Worm (Caenorhabditis elegans) whole organism, young adult: ENCODE data around the gene srx-28.

ENCODE experiments used
- F39B2.1 ChIP-seq: fragments of 200-800 bp; sonication (Bioruptor generic); IDR thresholded peaks from 2 replicates; pipeline ENCODE4 v1.3.6; 2022; ENCODE audit warnings: missing genetic modification reagents, missing genetic modification characterization, missing compliant biosample characterization
- F49E8.2 ChIP-seq: sonication (generic microtip); optimal IDR thresholded peaks from 3 replicates; lab custom pipeline; 2017; ENCODE audit warnings: missing genetic modification characterization, mild to moderate bottlenecking, missing compliant biosample characterization, antibody characterized with exemption, moderate library complexity; ENCODE audit not compliant: insufficient read depth
- F52B5.7 ChIP-seq: sonication (generic microtip); optimal IDR thresholded peaks from 2 replicates; lab custom pipeline; 2016; ENCODE audit warnings: mild to moderate bottlenecking, missing genetic modification characterization, missing compliant biosample characterization
- K11D2.4 ChIP-seq: fragments of 200-800 bp; sonication (Bioruptor generic); IDR thresholded peaks from 2 replicates; pipeline ENCODE4 v1.3.6; 2022; ENCODE audit warnings: missing genetic modification reagents, missing genetic modification characterization, missing compliant biosample characterization
- attf-3 ChIP-seq: fragments of 200-800 bp; sonication (Bioruptor generic); conservative IDR thresholded peaks from 2 replicates; pipeline ENCODE4 v1.3.6; 2022; ENCODE audit warnings: missing genetic modification reagents, missing genetic modification characterization, missing compliant biosample characterization
- attf-5 ChIP-seq: fragments of 200-800 bp; sonication (Bioruptor generic); optimal IDR thresholded peaks from 2 replicates; lab custom pipeline; 2018; ENCODE audit warnings: mild to moderate bottlenecking, missing genetic modification characterization, missing compliant biosample characterization
- bed-2 ChIP-seq: fragments of 200-800 bp; sonication (Bioruptor generic); IDR thresholded peaks from 2 replicates; pipeline ENCODE4 v1.3.6; 2022; ENCODE audit warnings: missing genetic modification reagents, missing genetic modification characterization, missing compliant biosample characterization
- ceh-58 ChIP-seq: fragments of 200-800 bp; sonication (Bioruptor generic); IDR thresholded peaks from 2 replicates; pipeline ENCODE4 v1.3.6; 2022; ENCODE audit warnings: missing genetic modification characterization, missing compliant biosample characterization
- ceh-91 ChIP-seq: fragments of 200-800 bp; sonication (Bioruptor generic); IDR thresholded peaks from 2 replicates; pipeline ENCODE4 v1.3.6; 2022; ENCODE audit warnings: missing genetic modification reagents, missing genetic modification characterization, missing compliant biosample characterization
- dpff-1 ChIP-seq: sonication (generic microtip); optimal IDR thresholded peaks from 2 replicates; lab custom pipeline; 2017; ENCODE audit warnings: mild to moderate bottlenecking, missing genetic modification characterization, missing compliant biosample characterization
- egrh-3 ChIP-seq: fragments of 200-800 bp; sonication (Bioruptor generic); IDR thresholded peaks from 2 replicates; pipeline ENCODE4 v1.3.6; 2022; ENCODE audit warnings: missing genetic modification reagents, missing genetic modification characterization, missing compliant biosample characterization
- ekl-4 ChIP-seq: fragments of 200-800 bp; sonication (Bioruptor generic); IDR thresholded peaks from 2 replicates; pipeline ENCODE4 v1.3.6; 2022; ENCODE audit warnings: missing genetic modification reagents, missing genetic modification characterization, missing compliant biosample characterization
- him-1 ChIP-seq: sonication (generic microtip); optimal IDR thresholded peaks from 2 replicates; lab custom pipeline; 2016; ENCODE audit warnings: missing genotype, missing genetic modification reagents, missing genetic modification characterization, missing compliant biosample characterization
- lag-1 ChIP-seq: fragments of 200-800 bp; sonication (Bioruptor generic); IDR thresholded peaks from 2 replicates; pipeline ENCODE4 v1.3.6; 2022; ENCODE audit warnings: missing genetic modification reagents, missing genetic modification characterization, missing compliant biosample characterization
- let-607 ChIP-seq, 2 experiments: fragments of 200-800 bp in 1 of 2; sonication (Bioruptor generic) in 1 of 2; sonication (generic microtip) in 1 of 2; optimal IDR thresholded peaks; 2 replicates each; lab custom pipeline; 2016 to 2018; ENCODE audit warnings: mild to moderate bottlenecking in 2 of 2, missing compliant biosample characterization in 2 of 2, missing genetic modification characterization in 2 of 2, moderate library complexity in 2 of 2, missing genotype in 1 of 2
- lin-54 ChIP-seq: fragments of 200-800 bp; sonication (Bioruptor generic); optimal IDR thresholded peaks from 2 replicates; lab custom pipeline; 2018; ENCODE audit warnings: mild to moderate bottlenecking, missing genetic modification characterization, missing compliant biosample characterization
- lsl-1 ChIP-seq: fragments of 200-800 bp; sonication (Bioruptor generic); optimal IDR thresholded peaks from 2 replicates; lab custom pipeline; 2018; ENCODE audit warnings: mild to moderate bottlenecking, missing genetic modification characterization, moderate library complexity, missing compliant biosample characterization
- madf-6 ChIP-seq: fragments of 200-800 bp; sonication (Bioruptor generic); IDR thresholded peaks from 2 replicates; pipeline ENCODE4 v1.3.6; 2022; ENCODE audit warnings: missing genetic modification reagents, missing genetic modification characterization, missing compliant biosample characterization
- mcd-1 ChIP-seq: fragments of 200-800 bp; sonication (Bioruptor generic); IDR thresholded peaks from 2 replicates; pipeline ENCODE4 v1.3.6; 2022; ENCODE audit warnings: missing genetic modification reagents, missing genetic modification characterization, missing compliant biosample characterization
- mel-28 ChIP-seq: sonication (generic microtip); optimal IDR thresholded peaks from 2 replicates; lab custom pipeline; 2016; ENCODE audit warnings: borderline replicate concordance, mild to moderate bottlenecking, missing genetic modification characterization, missing compliant biosample characterization
- mes-4 ChIP-seq: sonication (generic microtip); optimal IDR thresholded peaks from 2 replicates; lab custom pipeline; 2016; ENCODE audit warnings: missing genotype, missing genetic modification characterization, missing compliant biosample characterization
- nhr-80 ChIP-seq: sonication (generic microtip); optimal IDR thresholded peaks from 2 replicates; lab custom pipeline; 2016; ENCODE audit warnings: missing genetic modification characterization, missing compliant biosample characterization
- pha-4 ChIP-seq: fragments of 150-350 bp; sonication (generic microtip); optimal IDR thresholded peaks from 2 replicates; lab custom pipeline; 2014; ENCODE audit warnings: missing biosample characterization, missing genetic modification reagents, missing genetic modification characterization
- sdz-38 ChIP-seq: sonication (generic microtip); optimal IDR thresholded peaks from 2 replicates; lab custom pipeline; 2016; ENCODE audit warnings: missing genotype, missing genetic modification characterization, missing compliant biosample characterization
- somi-1 ChIP-seq: fragments of 200-800 bp; sonication (Bioruptor generic); optimal IDR thresholded peaks from 2 replicates; lab custom pipeline; 2018; ENCODE audit warnings: mild to moderate bottlenecking, missing genetic modification characterization, missing compliant biosample characterization
- tbx-9 ChIP-seq: sonication (generic microtip); optimal IDR thresholded peaks from 2 replicates; lab custom pipeline; 2016; ENCODE audit warnings: borderline replicate concordance, missing genetic modification characterization, inconsistent platforms, missing compliant biosample characterization
- tlf-1 ChIP-seq: fragments of 200-800 bp; sonication (Bioruptor generic); optimal IDR thresholded peaks from 2 replicates; lab custom pipeline; 2018; ENCODE audit warnings: mild to moderate bottlenecking, missing genetic modification characterization, missing compliant biosample characterization
- unc-62 ChIP-seq: fragments of 150-350 bp; optimal IDR thresholded peaks from 2 replicates; lab custom pipeline; 2014; ENCODE audit warnings: missing biosample characterization, missing genetic modification reagents, missing genetic modification characterization
- zfh-2 ChIP-seq: fragments of 200-800 bp; sonication (Bioruptor generic); conservative IDR thresholded peaks from 2 replicates; pipeline ENCODE4 v1.3.6; 2022; ENCODE audit warnings: missing genetic modification reagents, missing genetic modification characterization, missing compliant biosample characterization
- zim-3 ChIP-seq: sonication (generic microtip); optimal IDR thresholded peaks from 2 replicates; lab custom pipeline; 2017; ENCODE audit warnings: mild to moderate bottlenecking, missing genetic modification characterization, moderate library complexity, missing compliant biosample characterization
- ztf-18 ChIP-seq: sonication (generic microtip); optimal IDR thresholded peaks from 2 replicates; lab custom pipeline; 2016; ENCODE audit warnings: missing genotype, mild to moderate bottlenecking, missing genetic modification characterization, missing compliant biosample characterization
- ztf-25 ChIP-seq: fragments of 200-800 bp; sonication (Bioruptor generic); IDR thresholded peaks from 2 replicates; pipeline ENCODE4 v1.3.6; 2022; ENCODE audit warnings: missing genetic modification reagents, missing genetic modification characterization, missing compliant biosample characterization

Gene srx-28

DNA sequence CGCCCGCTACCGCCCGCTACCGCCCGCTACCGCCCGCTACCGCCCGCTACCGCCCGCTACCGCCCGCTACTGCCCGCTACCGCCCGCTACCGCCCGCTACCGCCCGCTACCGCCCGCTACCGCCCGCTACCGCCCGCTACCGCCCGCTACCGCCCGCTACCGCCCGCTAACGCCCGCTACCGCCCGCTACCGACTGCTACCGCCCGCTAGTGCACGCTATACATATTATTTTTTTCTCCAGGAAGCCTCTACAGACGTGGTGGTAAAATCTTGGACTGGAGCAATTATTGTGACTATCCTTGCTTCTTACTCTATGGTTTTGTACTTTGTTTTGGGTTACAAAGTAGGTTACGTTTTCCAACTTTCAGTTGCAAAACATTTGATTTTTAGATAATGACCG lies 21.4 kb upstream of the srx-28 start:
- TF ChIP-seq egrh-3: peak; percentile 84
- TF ChIP-seq, all 124 proteins: peak for 1; not testable (repeated sequence) for 123

- peak; percentile 91 for TF ChIP-seq egrh-3
Measured at ce11 chrV:2777395-2777794, 20.3 kb upstream of the srx-28 start.

DNA sequence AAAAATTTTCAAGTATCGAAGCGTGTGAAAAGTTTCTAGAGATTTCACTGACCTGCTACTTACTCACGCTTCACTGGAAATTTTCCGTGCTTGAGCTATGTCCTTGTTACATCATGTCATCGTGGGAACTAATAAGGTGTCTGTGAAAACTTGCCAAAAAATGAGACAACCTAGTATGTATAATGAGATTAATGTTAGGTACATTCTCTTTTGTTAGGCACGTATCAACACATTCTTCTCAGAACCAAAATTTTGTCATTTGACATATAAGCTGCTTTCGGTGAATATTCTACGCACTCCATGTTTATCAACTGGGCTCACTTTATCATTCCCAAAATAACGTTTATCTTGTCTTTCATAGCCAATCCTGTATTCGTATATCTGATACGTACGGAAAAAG lies 17.0 kb upstream of the srx-28 start, which contains the start of gene srj-18:
TSS of gene srj-18 (plus strand) at position 301 of the 400 bp plus-strand sequence.
- TF ChIP-seq pha-4 (tag; lab: Kevin White, UChicago) (no peak), ztf-25 (GFP tag; lab: Robert Waterston, UW) (no peak)
- TF ChIP-seq, all 124 proteins: peak for 0

DNA sequence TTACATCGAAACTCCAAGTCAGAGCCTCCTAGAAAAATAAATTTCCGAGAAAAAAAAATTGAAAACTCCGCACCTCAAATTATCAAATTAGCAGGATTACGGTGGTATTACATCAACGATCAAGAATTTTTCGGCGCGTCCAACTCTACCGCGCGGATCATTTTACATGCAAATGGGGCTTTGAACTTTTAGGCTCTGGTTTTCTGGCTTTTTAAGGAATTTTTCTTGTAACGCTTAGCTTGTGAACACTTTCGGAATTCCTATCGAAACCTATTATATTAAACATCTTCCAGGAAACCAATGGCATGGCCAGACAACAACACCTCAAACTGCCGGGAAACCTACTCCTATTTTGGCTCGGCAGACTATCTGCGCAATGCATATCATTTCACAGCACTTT lies 14.5 kb upstream of the srx-28 start, which contains the start of gene srh-56:
TSS of gene srh-56 (plus strand) at position 301 of the 400 bp plus-strand sequence.
- no peak for TF ChIP-seq lsl-1 (GFP tag; lab: Kevin White, UChicago)
- TF ChIP-seq K11D2.4: no peak
- TF ChIP-seq F49E8.2 (tag; lab: Kevin White, UChicago): no peak
- TF ChIP-seq unc-62 (GFP tag; lab: Kevin White, UChicago): no peak
- no peak for TF ChIP-seq ceh-91 (GFP tag; lab: Robert Waterston, UW)
- TF ChIP-seq mcd-1 (GFP tag; lab: Robert Waterston, UW): no peak
- no peak for TF ChIP-seq dpff-1 (tag; lab: Kevin White, UChicago)
- no peak for TF ChIP-seq nhr-80 (tag; lab: Kevin White, UChicago)
- TF ChIP-seq lag-1 (GFP tag; lab: Robert Waterston, UW): no peak
- TF ChIP-seq lin-54 (GFP tag; lab: Kevin White, UChicago): no peak
- no peak for TF ChIP-seq let-607 (tag; optimal IDR thresholded peaks at IDR 0.05; lab: Kevin White, UChicago)
- no peak for TF ChIP-seq ztf-18 (tag; lab: Kevin White, UChicago)
- no peak for TF ChIP-seq him-1 (tag; lab: Kevin White, UChicago)
- TF ChIP-seq zim-3 (tag; lab: Kevin White, UChicago): no peak
- TF ChIP-seq tbx-9 (tag; lab: Kevin White, UChicago): no peak
- no peak for TF ChIP-seq attf-3 (GFP tag; lab: Robert Waterston, UW)
- no peak for TF ChIP-seq mel-28 (tag; lab: Kevin White, UChicago)
- no peak for TF ChIP-seq ceh-58

DNA sequence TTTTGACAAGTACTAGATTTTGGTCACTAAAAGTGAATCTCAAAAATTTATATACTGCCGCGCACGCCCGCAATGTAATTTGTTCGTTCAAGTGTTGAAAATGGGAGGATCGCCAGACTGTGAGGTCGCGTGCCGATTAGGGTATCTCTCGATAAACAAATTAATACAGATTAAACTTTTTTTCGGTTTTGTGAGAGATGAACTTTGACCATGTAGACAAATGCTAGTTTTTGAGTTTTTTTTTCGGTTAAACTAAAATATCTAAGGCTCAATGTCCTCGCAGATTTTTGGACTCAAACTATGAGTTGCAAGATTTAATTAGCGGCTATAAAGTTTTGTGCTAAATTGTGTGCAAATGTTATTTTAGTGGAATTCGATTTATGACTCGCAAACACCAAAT lies 12.7 kb upstream of the srx-28 start, which contains the start of gene dhs-15:
TSS of gene dhs-15 (minus strand) at position 101 of the 400 bp plus-strand sequence.
- TF ChIP-seq ztf-18 (tag; lab: Kevin White, UChicago): no peak
- no peak for TF ChIP-seq madf-6 (GFP tag; lab: Robert Waterston, UW)
- TF ChIP-seq bed-2 (GFP tag; lab: Robert Waterston, UW): no peak
- no peak for TF ChIP-seq F52B5.7
- no peak for TF ChIP-seq zfh-2 (GFP tag; lab: Robert Waterston, UW)
- TF ChIP-seq tlf-1 (GFP tag; lab: Kevin White, UChicago): no peak
- TF ChIP-seq ekl-4 (GFP tag; lab: Robert Waterston, UW): no peak
- TF ChIP-seq sdz-38 (tag; lab: Kevin White, UChicago): no peak
- TF ChIP-seq mes-4 (tag; lab: Kevin White, UChicago): no peak
- TF ChIP-seq somi-1 (GFP tag; lab: Kevin White, UChicago): no peak
- no peak for TF ChIP-seq F39B2.1 (GFP tag; lab: Robert Waterston, UW)
- no peak for TF ChIP-seq mcd-1 (GFP tag; lab: Robert Waterston, UW)
- no peak for TF ChIP-seq attf-5 (GFP tag; lab: Kevin White, UChicago)
- TF ChIP-seq, all 124 proteins: peak for 0
